Worm (Caenorhabditis elegans): ENCODE results near the gene asp-5.

- TF ChIP-seq nhr-76 (tag; optimal IDR thresholded peaks at IDR 0.05) = no peak
- no peak for TF ChIP-seq cnd-1 (tag; optimal IDR thresholded peaks at IDR 0.05)
- TF ChIP-seq elt-3 (tag; optimal IDR thresholded peaks at IDR 0.05) = no peak
- no peak for TF ChIP-seq mep-1 (tag; optimal IDR thresholded peaks at IDR 0.05)
- no peak for TF ChIP-seq pha-4 (tag; optimal IDR thresholded peaks at IDR 0.05)
- no peak for TF ChIP-seq ces-1 (GFP tag; optimal IDR thresholded peaks at IDR 0.05)
- no peak for TF ChIP-seq snpc-4 (tag; optimal IDR thresholded peaks at IDR 0.05)
- TF ChIP-seq flh-1 (GFP tag; optimal IDR thresholded peaks at IDR 0.05) = no peak
- no peak for TF ChIP-seq sptf-1 (tag; optimal IDR thresholded peaks at IDR 0.05)
- TF ChIP-seq unc-62 (GFP tag; optimal IDR thresholded peaks at IDR 0.05) = no peak
Observed at ce11 chrV:8280770-8281169, 8.6 kb downstream of the asp-5 start, which contains the start of gene str-135.
